Fruit fly (Drosophila melanogaster): ENCODE results near the gene CG5280.

CG5280 gene

dm6 chr3L:9029183-9029789 lies 39.3 kb upstream of the CG5280 start (continued):
- TF ChIP-seq ind (GFP tag; optimal IDR thresholded peaks at IDR 0.05) = no peak
- no peak for TF ChIP-seq CG7928 (GFP tag; optimal IDR thresholded peaks at IDR 0.05)

- TF ChIP-seq ash1 (GFP tag; optimal IDR thresholded peaks at IDR 0.05) (no peak), CG31365 (tag; optimal IDR thresholded peaks at IDR 0.05) (no peak), dm (GFP tag; optimal IDR thresholded peaks at IDR 0.05) (peak; percentile 23), rib (GFP tag; IDR thresholded peaks at IDR 0.05) (no peak), grn (GFP tag; optimal IDR thresholded peaks at IDR 0.05) (no peak), ranshi (GFP tag; IDR thresholded peaks at IDR 0.05) (peak; percentile 33; the same call in 1 of the 2 replicates), sd (tag; optimal IDR thresholded peaks at IDR 0.05) (no peak), sens (GFP tag) (peak; percentile 95), Gug (GFP tag; IDR thresholded peaks at IDR 0.05) (no peak), CG12391 (tag; optimal IDR thresholded peaks at IDR 0.05) (peak; percentile 68), her (GFP tag; optimal IDR thresholded peaks at IDR 0.05) (no peak), CG17361 (GFP tag; IDR thresholded peaks at IDR 0.05) (0 out of 3 replicates have a peak, but pooled peaks have one; percentile 25), H2.0 (GFP tag; IDR thresholded peaks at IDR 0.05) (no peak), danr (GFP tag; IDR thresholded peaks at IDR 0.05) (no peak), CG12769 (tag; optimal IDR thresholded peaks at IDR 0.05) (no peak), Sry-δ (GFP tag; optimal IDR thresholded peaks at IDR 0.05) (no peak), Sox100B (GFP tag; optimal IDR thresholded peaks at IDR 0.05) (peak; percentile 30), CG8944 (GFP tag; optimal IDR thresholded peaks at IDR 0.05) (peak; percentile 27), kay (GFP tag; optimal IDR thresholded peaks at IDR 0.05) (no peak), corto (GFP tag; optimal IDR thresholded peaks at IDR 0.05) (no peak), TFAM (GFP tag; optimal IDR thresholded peaks at IDR 0.05) (no peak), Bdp1 (GFP tag; optimal IDR thresholded peaks at IDR 0.05) (peak; percentile 2), CG17385 (GFP tag; optimal IDR thresholded peaks at IDR 0.05) (peak; percentile 6), vfl (GFP tag; optimal IDR thresholded peaks at IDR 0.05) (no peak), CG15514 (GFP tag; optimal IDR thresholded peaks at IDR 0.05) (no peak), NFAT (GFP tag; IDR thresholded peaks at IDR 0.05) (no peak), Vsx1 (GFP tag; optimal IDR thresholded peaks at IDR 0.05) (no peak), pan (optimal IDR thresholded peaks at IDR 0.05) (no peak), pan (GFP tag; optimal IDR thresholded peaks at IDR 0.05 in 1 of 2, IDR thresholded peaks at IDR 0.05 in 1 of 2) (peak in 1 of 2 experiments; percentile 47), Scr (GFP tag; IDR thresholded peaks at IDR 0.05; ENCODE audit: partially characterized antibody) (no peak), CG18619 (GFP tag; optimal IDR thresholded peaks at IDR 0.05) (peak; percentile 13), nom (GFP tag; optimal IDR thresholded peaks at IDR 0.05) (no peak), CG43689 (GFP tag; IDR thresholded peaks at IDR 0.05) (no peak), Nf-YC (tag; optimal IDR thresholded peaks at IDR 0.05) (no peak), gsb-n (tag; optimal IDR thresholded peaks at IDR 0.05) (peak; percentile 38), lilli (GFP tag; optimal IDR thresholded peaks at IDR 0.05) (peak; percentile 27), CG4820 (GFP tag; optimal IDR thresholded peaks at IDR 0.05) (peak; percentile 42), CG1529 (GFP tag; optimal IDR thresholded peaks at IDR 0.05) (peak; percentile 18), Mrtf (GFP tag; IDR thresholded peaks at IDR 0.05) (no peak), Hr39 (optimal IDR thresholded peaks at IDR 0.05) (no peak), CG17612 (GFP tag; IDR thresholded peaks at IDR 0.05) (no peak), CG10366 (GFP tag; IDR thresholded peaks at IDR 0.05) (peak; percentile 15; the same call in 1 of the 2 replicates), insv (GFP tag; optimal IDR thresholded peaks at IDR 0.05) (no peak), CG10147 (GFP tag; optimal IDR thresholded peaks at IDR 0.05) (no peak), CG14050 (GFP tag; IDR thresholded peaks at IDR 0.05) (no peak), slp2 (GFP tag; optimal IDR thresholded peaks at IDR 0.05) (peak; percentile 19), CG9876 (GFP tag; optimal IDR thresholded peaks at IDR 0.05) (no peak), CG13624 (GFP tag; optimal IDR thresholded peaks at IDR 0.05) (no peak)
These were observed 38.0 kb upstream of the CG5280 start for dm6 chr3L:9028057-9028456.
